Worm (Caenorhabditis elegans): ENCODE results near the gene F40C5.1.
"Not testable (repeated sequence)": the region's sequence is repeated elsewhere in the genome, so short reads cannot be mapped to it uniquely, and the experiment has no call there.

F40C5.1 gene

ce11 chrV:3554869-3555268 lies 17.6 kb upstream of the F40C5.1 start, which contains the start of gene grl-29:
grl-29 (minus strand) TSS chrV:3555236.
- no peak for TF ChIP-seq him-1 (tag; optimal IDR thresholded peaks at IDR 0.05)
- TF ChIP-seq dao-5 (tag; optimal IDR thresholded peaks at IDR 0.05): no peak
- no peak for TF ChIP-seq W03F9.2 (tag; optimal IDR thresholded peaks at IDR 0.05)

ce11 chrV:3555986-3556385 lies 16.5 kb upstream of the F40C5.1 start, which contains the start of gene grl-30:
grl-30 (plus strand) TSS chrV:3556286.
- TF ChIP-seq W03F9.2 (tag; optimal IDR thresholded peaks at IDR 0.05): no peak
- no peak for TF ChIP-seq dao-5 (tag; optimal IDR thresholded peaks at IDR 0.05)
- TF ChIP-seq him-1 (tag; optimal IDR thresholded peaks at IDR 0.05): no peak

DNA sequence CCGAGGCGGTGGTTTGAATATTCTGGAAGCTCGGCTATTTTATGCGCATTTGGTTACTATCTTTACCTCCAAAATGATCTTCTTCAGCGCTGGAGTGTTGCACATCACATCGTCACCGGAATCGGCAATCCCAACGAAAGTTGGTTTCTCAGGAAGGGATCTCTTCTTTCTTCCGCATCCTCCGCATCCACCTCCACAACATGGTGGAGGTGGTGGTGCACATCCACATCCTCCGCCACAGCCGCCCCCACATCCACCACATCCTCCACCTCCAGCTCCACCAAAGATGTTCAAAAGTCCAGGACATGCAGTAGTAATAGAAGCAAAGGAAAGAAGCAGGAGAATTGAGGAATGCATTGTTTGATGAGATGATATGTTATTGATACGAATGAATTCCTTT lies 15.1 kb upstream of the F40C5.1 start, which contains the start of gene grl-31:
grl-31 (minus strand) TSS at position 357 of the 400 bp plus-strand sequence.
- TF ChIP-seq him-1 (tag; optimal IDR thresholded peaks at IDR 0.05) (no peak), dao-5 (tag; optimal IDR thresholded peaks at IDR 0.05) (no peak), W03F9.2 (tag; optimal IDR thresholded peaks at IDR 0.05) (no peak)

ce11 chrV:3558744-3559143 lies 13.8 kb upstream of the F40C5.1 start, which contains the start of gene T24A6.1:
T24A6.1 (plus strand) TSS chrV:3559044.
- not testable (repeated sequence) for TF ChIP-seq W03F9.2, dao-5, him-1 (tag; optimal IDR thresholded peaks at IDR 0.05)

DNA sequence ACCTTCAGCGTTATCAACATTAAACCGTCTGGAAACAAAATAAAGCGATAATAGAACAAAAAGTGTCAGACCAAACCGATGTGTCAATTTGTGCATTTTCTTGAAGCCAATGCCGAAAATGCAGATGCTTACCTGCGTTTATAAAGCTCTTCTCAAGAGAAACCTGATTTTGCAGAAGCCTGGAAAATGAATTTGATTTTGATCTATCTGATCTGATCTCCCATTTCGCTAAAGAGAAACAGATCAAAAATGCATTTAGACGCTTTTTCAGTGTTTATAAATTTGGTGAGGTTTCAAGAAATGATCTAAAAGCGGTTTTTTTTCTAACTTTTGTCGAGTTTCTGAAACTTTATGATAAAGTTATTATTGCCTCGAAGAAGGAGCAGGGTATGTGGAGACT lies 9.7 kb upstream of the F40C5.1 start, which contains the start of gene T24A6.16:
T24A6.16 (minus strand) TSS at position 101 of the 400 bp plus-strand sequence.
- not testable (repeated sequence) for TF ChIP-seq dao-5, him-1, W03F9.2 (tag; optimal IDR thresholded peaks at IDR 0.05)

DNA sequence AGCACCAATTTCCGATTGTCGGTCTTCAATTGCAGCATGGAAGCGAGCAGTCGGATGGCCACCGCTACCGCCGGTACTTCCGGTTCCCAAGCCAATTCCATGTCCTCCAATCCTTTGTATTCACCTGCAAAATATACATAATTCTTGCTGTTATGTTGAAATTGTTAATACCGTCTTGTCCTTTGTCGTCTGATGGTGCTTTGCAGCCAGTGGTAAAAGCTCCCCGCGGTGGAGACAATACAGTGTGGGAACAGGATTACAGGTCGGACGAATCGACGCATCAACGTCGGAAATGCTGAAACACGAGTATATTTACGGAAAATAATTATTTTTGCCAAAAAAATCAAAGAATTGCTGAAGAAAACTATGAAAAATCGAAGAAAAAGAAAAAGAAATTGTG lies 8.2 kb upstream of the F40C5.1 start, which contains the start of gene T24A6.17:
T24A6.17 (minus strand) TSS at position 101 of the 400 bp plus-strand sequence.
- not testable (repeated sequence) for TF ChIP-seq W03F9.2, him-1, dao-5 (tag; optimal IDR thresholded peaks at IDR 0.05)

ce11 chrV:3570695-3571094 lies 1.8 kb upstream of the F40C5.1 start, which contains the start of gene F40C5.2:
F40C5.2 (plus strand) TSS chrV:3570995.
- TF ChIP-seq him-1, W03F9.2, dao-5 (tag; optimal IDR thresholded peaks at IDR 0.05): not testable (repeated sequence)

DNA sequence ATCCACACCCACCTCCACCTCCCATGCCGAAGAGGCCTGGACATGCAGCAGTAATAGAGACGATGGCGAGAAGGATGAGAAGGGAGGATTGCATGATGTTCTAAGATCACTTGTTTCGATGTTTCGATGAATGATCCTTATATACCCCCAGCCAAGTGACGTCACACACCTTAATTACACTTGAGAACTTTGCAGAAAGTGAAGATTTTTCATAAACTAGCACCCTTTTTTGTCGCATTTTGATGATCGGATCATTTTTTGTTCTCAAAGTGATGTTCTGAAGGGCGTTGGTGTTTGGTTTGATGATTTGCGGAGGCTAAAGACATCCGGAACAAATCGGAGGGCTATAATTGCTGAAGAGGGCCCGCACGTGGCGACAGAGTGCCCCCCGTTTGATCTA lies 3.3 kb downstream of the F40C5.1 start, which contains the start of gene grl-27:
grl-27 (minus strand) TSS at position 101 of the 400 bp plus-strand sequence.
- no peak for TF ChIP-seq W03F9.2 (tag; optimal IDR thresholded peaks at IDR 0.05)
- TF ChIP-seq dao-5 (tag; optimal IDR thresholded peaks at IDR 0.05): no peak
- no peak for TF ChIP-seq him-1 (tag; optimal IDR thresholded peaks at IDR 0.05)

ce11 chrV:3578813-3579212 lies 6.3 kb downstream of the F40C5.1 start, which contains the start of gene pygl-1:
pygl-1 (plus strand) TSS chrV:3579023.
- TF ChIP-seq W03F9.2 (tag; optimal IDR thresholded peaks at IDR 0.05) (peak; percentile 2), him-1 (tag; optimal IDR thresholded peaks at IDR 0.05) (no peak)

ce11 chrV:3579248-3579647 lies 6.7 kb downstream of the F40C5.1 start:
- TF ChIP-seq dao-5 (tag; optimal IDR thresholded peaks at IDR 0.05) (no peak), W03F9.2 (tag; optimal IDR thresholded peaks at IDR 0.05) (no peak), him-1 (tag; optimal IDR thresholded peaks at IDR 0.05) (no peak)

ce11 chrV:3579795-3580194 lies 7.3 kb downstream of the F40C5.1 start:
- TF ChIP-seq him-1 (tag; optimal IDR thresholded peaks at IDR 0.05): no peak
- peak; percentile 42 for TF ChIP-seq W03F9.2 (tag; optimal IDR thresholded peaks at IDR 0.05)
- TF ChIP-seq dao-5 (tag; optimal IDR thresholded peaks at IDR 0.05): no peak

DNA sequence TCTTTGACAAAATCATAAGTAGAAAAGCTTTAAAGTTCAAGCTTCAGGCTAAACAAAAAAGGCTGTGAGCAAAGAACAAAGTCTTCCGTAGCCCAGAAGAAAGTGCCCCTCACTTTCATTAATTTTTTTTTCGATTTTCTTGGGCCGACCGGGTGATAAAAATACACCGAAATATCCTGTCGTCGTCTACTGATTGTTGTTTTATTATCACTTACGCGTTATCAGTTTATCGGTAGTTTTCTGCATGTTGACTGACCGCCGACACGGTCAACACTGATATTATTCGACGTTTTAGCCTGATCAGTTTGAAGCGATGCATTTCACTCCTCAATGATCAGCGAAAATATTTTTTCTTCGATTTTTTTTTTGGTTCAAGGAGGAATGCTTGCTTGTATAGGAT lies 7.9 kb downstream of the F40C5.1 start:
- TF ChIP-seq W03F9.2 (tag; optimal IDR thresholded peaks at IDR 0.05): no peak
- TF ChIP-seq him-1 (tag; optimal IDR thresholded peaks at IDR 0.05): no peak

- no peak for TF ChIP-seq him-1 (tag; optimal IDR thresholded peaks at IDR 0.05)
These were observed 8.5 kb downstream of the F40C5.1 start for ce11 chrV:3581034-3581433.

ce11 chrV:3581643-3582042 lies 9.1 kb downstream of the F40C5.1 start:
- TF ChIP-seq him-1 (tag; optimal IDR thresholded peaks at IDR 0.05): no peak
- no peak for TF ChIP-seq dao-5 (tag; optimal IDR thresholded peaks at IDR 0.05)
- TF ChIP-seq W03F9.2 (tag; optimal IDR thresholded peaks at IDR 0.05): no peak

DNA sequence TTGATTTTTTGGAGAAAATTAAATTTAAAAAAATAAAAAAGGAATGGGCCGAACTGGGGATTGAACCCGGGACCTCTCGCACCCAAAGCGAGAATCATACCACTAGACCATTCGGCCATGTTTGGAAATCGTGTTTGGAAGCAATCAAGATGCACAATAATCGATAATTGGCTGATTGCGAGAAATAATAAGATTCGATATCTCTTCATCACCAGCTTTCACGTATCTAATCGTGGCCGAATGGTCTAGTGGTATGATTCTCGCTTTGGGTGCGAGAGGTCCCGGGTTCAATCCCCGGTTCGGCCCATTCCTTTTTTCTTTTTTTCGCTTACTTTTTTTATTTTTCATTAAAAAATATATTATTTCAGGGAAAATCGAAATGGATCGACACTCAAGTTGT lies 9.6 kb downstream of the F40C5.1 start:
- TF ChIP-seq W03F9.2 (tag; optimal IDR thresholded peaks at IDR 0.05) (peak; percentile 32), him-1 (tag; optimal IDR thresholded peaks at IDR 0.05) (no peak)
